Fruit fly (Drosophila melanogaster) whole organism, embryonic: ENCODE results near the gene Tis11.

Source experiments
- BtbVII ChIP-seq: fragments of 200-800 bp; sonication (Bioruptor generic); optimal IDR thresholded peaks from 3 replicates; lab custom pipeline; 2017; ENCODE audit warnings: missing biosample characterization, mild to moderate bottlenecking, missing genetic modification characterization
- C15 ChIP-seq: fragments of 200-800 bp; sonication (Bioruptor generic); IDR thresholded peaks from 3 replicates; pipeline ENCODE4 v1.3.6; 2022; ENCODE audit warnings: missing biosample characterization, missing genetic modification characterization
- CG10274 ChIP-seq: fragments of 200-800 bp; sonication (Bioruptor generic); optimal IDR thresholded peaks from 3 replicates; lab custom pipeline; 2017; ENCODE audit warnings: missing biosample characterization, mild to moderate bottlenecking, missing genetic modification characterization
- CG11093 ChIP-seq: fragments of 200-800 bp; sonication (Bioruptor generic); IDR thresholded peaks from 3 replicates; pipeline ENCODE4 v1.3.6; 2022; ENCODE audit warnings: missing biosample characterization, missing genetic modification characterization
- CG14014 ChIP-seq: fragments of 200-800 bp; sonication (Bioruptor generic); IDR thresholded peaks from 2 replicates; pipeline ENCODE4 v1.3.6; 2022; ENCODE audit warnings: missing biosample characterization, missing genetic modification characterization
- CG15696 ChIP-seq: fragments of 200-800 bp; sonication (Bioruptor generic); optimal IDR thresholded peaks from 2 replicates; lab custom pipeline; 2019; ENCODE audit warnings: missing biosample characterization, mild to moderate bottlenecking, missing genetic modification characterization, moderate library complexity
- CG16815 ChIP-seq: fragments of 200-800 bp; sonication (Bioruptor generic); optimal IDR thresholded peaks from 3 replicates; lab custom pipeline; 2017; ENCODE audit warnings: missing biosample characterization, mild to moderate bottlenecking, missing genetic modification characterization
- CG18011 ChIP-seq: fragments of 200-800 bp; sonication (Bioruptor generic); optimal IDR thresholded peaks from 2 replicates; lab custom pipeline; 2017; ENCODE audit warnings: missing biosample characterization, missing genetic modification characterization, mild to moderate bottlenecking, moderate library complexity, missing genotype
- CG18619 ChIP-seq: fragments of 200-800 bp; sonication (Bioruptor generic); optimal IDR thresholded peaks from 3 replicates; lab custom pipeline; 2017; ENCODE audit warnings: missing biosample characterization, mild to moderate bottlenecking, missing genetic modification characterization
- CG2120 ChIP-seq: fragments of 200-800 bp; sonication (Bioruptor generic); optimal IDR thresholded peaks from 3 replicates; lab custom pipeline; 2016; ENCODE audit warnings: missing biosample characterization, missing genetic modification characterization
- CG31365 ChIP-seq: fragments of 200-800 bp; sonication (Bioruptor generic); optimal IDR thresholded peaks from 2 replicates; lab custom pipeline; 2018; ENCODE audit warnings: missing biosample characterization, mild to moderate bottlenecking, missing genetic modification characterization
- CG3163 ChIP-seq: fragments of 200-800 bp; sonication (Bioruptor generic); optimal IDR thresholded peaks from 3 replicates; lab custom pipeline; 2016; ENCODE audit warnings: missing biosample characterization, missing genetic modification characterization
- CG34224 ChIP-seq: fragments of 200-800 bp; sonication (Bioruptor generic); IDR thresholded peaks from 3 replicates; pipeline ENCODE4 v1.3.6; 2022; ENCODE audit warnings: missing biosample characterization, missing genetic modification characterization; ENCODE audit not compliant: partially characterized antibody
- CG4820 ChIP-seq: fragments of 200-800 bp; sonication (Bioruptor generic); optimal IDR thresholded peaks from 3 replicates; lab custom pipeline; 2016; ENCODE audit warnings: missing biosample characterization, missing genetic modification characterization
- CG6654 ChIP-seq: fragments of 200-800 bp; sonication (Bioruptor generic); optimal IDR thresholded peaks from 2 replicates; lab custom pipeline; 2017; ENCODE audit warnings: missing biosample characterization, mild to moderate bottlenecking, missing genetic modification characterization
- CG7357 ChIP-seq: fragments of 200-800 bp; sonication (Bioruptor generic); IDR thresholded peaks from 3 replicates; pipeline ENCODE4 v1.3.6; 2022; ENCODE audit warnings: missing biosample characterization, missing genetic modification characterization
- CG7556 ChIP-seq: fragments of 200-800 bp; sonication (Bioruptor generic); optimal IDR thresholded peaks from 2 replicates; lab custom pipeline; 2017; ENCODE audit warnings: missing biosample characterization, mild to moderate bottlenecking, missing genetic modification characterization
- CG7786 ChIP-seq: fragments of 200-800 bp; sonication (Bioruptor generic); optimal IDR thresholded peaks from 2 replicates; lab custom pipeline; 2016; ENCODE audit warnings: missing biosample characterization, missing genetic modification characterization
- CG7963 ChIP-seq: fragments of 200-800 bp; sonication (Bioruptor generic); IDR thresholded peaks from 3 replicates; pipeline ENCODE4 v1.3.6; 2022; ENCODE audit warnings: missing biosample characterization, missing genetic modification characterization; ENCODE audit not compliant: partially characterized antibody
- CG8944 ChIP-seq: fragments of 200-800 bp; sonication (Bioruptor generic); optimal IDR thresholded peaks from 3 replicates; lab custom pipeline; 2016; ENCODE audit warnings: missing biosample characterization, missing genetic modification characterization
- D19A ChIP-seq: fragments of 200-800 bp; optimal IDR thresholded peaks from 3 replicates; lab custom pipeline; 2019; ENCODE audit warnings: missing biosample characterization, mild to moderate bottlenecking, missing genetic modification characterization, moderate library complexity
- Drgx ChIP-seq: fragments of 200-800 bp; sonication (Bioruptor generic); IDR thresholded peaks from 2 replicates; pipeline ENCODE4 v1.3.6; 2022; ENCODE audit warnings: missing biosample characterization, missing genetic modification characterization
- E2f1 ChIP-seq: fragments of 200-800 bp; sonication (Bioruptor generic); IDR thresholded peaks from 2 replicates; pipeline ENCODE4 v1.3.6; 2022; ENCODE audit warnings: missing biosample characterization, missing genetic modification characterization
- Fer2 ChIP-seq: fragments of 200-800 bp; sonication (Bioruptor generic); optimal IDR thresholded peaks from 2 replicates; lab custom pipeline; 2018; ENCODE audit warnings: missing biosample characterization, mild to moderate bottlenecking, missing genetic modification characterization, moderate library complexity
- HLH3B ChIP-seq: fragments of 200-800 bp; sonication (Bioruptor generic); IDR thresholded peaks from 2 replicates; pipeline ENCODE4 v1.3.6; 2022; ENCODE audit warnings: missing biosample characterization, missing genetic modification characterization
- HLH54F ChIP-seq: fragments of 200-800 bp; sonication (Bioruptor generic); optimal IDR thresholded peaks from 3 replicates; lab custom pipeline; 2016; ENCODE audit warnings: missing biosample characterization, missing genetic modification characterization
- Hr39 ChIP-seq: fragments of >200 bp; optimal IDR thresholded peaks from 2 replicates; lab custom pipeline; 2017
- Hsf ChIP-seq: fragments of 200-800 bp; sonication (Bioruptor generic); optimal IDR thresholded peaks from 3 replicates; lab custom pipeline; 2016; ENCODE audit warnings: missing biosample characterization, missing genetic modification characterization
- Lhr ChIP-seq: fragments of 200-800 bp; sonication (Bioruptor generic); optimal IDR thresholded peaks from 3 replicates; lab custom pipeline; 2017; ENCODE audit warnings: mild to moderate bottlenecking, missing biosample characterization, missing genetic modification reagents, missing genetic modification characterization
- Mes4 ChIP-seq: fragments of 200-800 bp; sonication (Bioruptor generic); optimal IDR thresholded peaks from 2 replicates; lab custom pipeline; 2016; ENCODE audit warnings: missing biosample characterization, missing genetic modification characterization
- Optix ChIP-seq: fragments of 200-800 bp; sonication (Bioruptor generic); IDR thresholded peaks from 3 replicates; pipeline ENCODE4 v1.3.6; 2022; ENCODE audit warnings: missing biosample characterization, missing genetic modification characterization
- Spps ChIP-seq: fragments of 200-800 bp; sonication (Bioruptor generic); optimal IDR thresholded peaks from 2 replicates; lab custom pipeline; 2018; ENCODE audit warnings: missing biosample characterization, mild to moderate bottlenecking, missing genetic modification characterization
- bowl ChIP-seq: fragments of 200-800 bp; sonication (Bioruptor generic); IDR thresholded peaks from 2 replicates; pipeline ENCODE4 v1.3.6; 2022; ENCODE audit warnings: missing biosample characterization, missing genetic modification characterization
- bsh ChIP-seq, 2 experiments: fragments of 200-800 bp; sonication (Bioruptor generic); optimal IDR thresholded peaks; 2 replicates each; lab custom pipeline; 2017 to 2018; ENCODE audit warnings: mild to moderate bottlenecking in 2 of 2, missing biosample characterization in 2 of 2, missing genetic modification characterization in 2 of 2, moderate library complexity in 1 of 2
- en ChIP-seq: fragments of 200-800 bp; sonication (Bioruptor generic); optimal IDR thresholded peaks from 2 replicates; lab custom pipeline; 2016; ENCODE audit warnings: missing biosample characterization, missing genetic modification characterization
- fu2 ChIP-seq: fragments of 200-800 bp; sonication (Bioruptor generic); optimal IDR thresholded peaks from 2 replicates; lab custom pipeline; 2016; ENCODE audit warnings: missing biosample characterization, missing genetic modification characterization
- gsb ChIP-seq: fragments of 200-800 bp; sonication (Bioruptor generic); IDR thresholded peaks from 2 replicates; pipeline ENCODE4 v1.3.6; 2022; ENCODE audit warnings: missing biosample characterization, missing genetic modification characterization
- hb ChIP-seq: fragments of 200-800 bp; sonication (Bioruptor generic); IDR thresholded peaks from 3 replicates; pipeline ENCODE4 v1.3.6; 2022; ENCODE audit warnings: missing biosample characterization, missing genetic modification characterization; ENCODE audit not compliant: partially characterized antibody
- kah ChIP-seq: fragments of 200-800 bp; sonication (Bioruptor generic); optimal IDR thresholded peaks from 2 replicates; lab custom pipeline; 2018; ENCODE audit warnings: missing biosample characterization, mild to moderate bottlenecking, missing genetic modification characterization
- org-1 ChIP-seq: fragments of 200-800 bp; sonication (Bioruptor generic); optimal IDR thresholded peaks from 2 replicates; lab custom pipeline; 2017; ENCODE audit warnings: missing biosample characterization, missing genetic modification characterization
- psq ChIP-seq: fragments of 200-800 bp; sonication (Bioruptor generic); optimal IDR thresholded peaks from 2 replicates; lab custom pipeline; 2017; ENCODE audit warnings: missing biosample characterization, missing genetic modification characterization
- ranshi ChIP-seq: fragments of 200-800 bp; sonication (Bioruptor generic); IDR thresholded peaks from 2 replicates; pipeline ENCODE4 v1.3.6; 2022; ENCODE audit warnings: missing biosample characterization, missing genetic modification characterization
- repo ChIP-seq: fragments of 200-800 bp; sonication (Bioruptor generic); optimal IDR thresholded peaks from 2 replicates; lab custom pipeline; 2016; ENCODE audit warnings: missing biosample characterization, missing genetic modification characterization
- run ChIP-seq: fragments of 200-800 bp; sonication (Bioruptor generic); optimal IDR thresholded peaks from 3 replicates; lab custom pipeline; 2018; ENCODE audit warnings: missing biosample characterization, mild to moderate bottlenecking, missing genetic modification characterization
- schlank ChIP-seq: fragments of 200-800 bp; sonication (Bioruptor generic); optimal IDR thresholded peaks from 2 replicates; lab custom pipeline; 2018; ENCODE audit warnings: missing biosample characterization, mild to moderate bottlenecking, missing genetic modification characterization
- sima ChIP-seq: fragments of 200-800 bp; sonication (Bioruptor generic); optimal IDR thresholded peaks from 2 replicates; lab custom pipeline; 2016; ENCODE audit warnings: missing biosample characterization, missing genetic modification characterization
- sqz ChIP-seq: fragments of 200-800 bp; sonication (Bioruptor generic); optimal IDR thresholded peaks from 3 replicates; lab custom pipeline; 2018; ENCODE audit warnings: missing biosample characterization, mild to moderate bottlenecking, missing genetic modification characterization
- tap ChIP-seq: fragments of 200-800 bp; optimal IDR thresholded peaks from 3 replicates; lab custom pipeline; 2019; ENCODE audit warnings: missing biosample characterization, mild to moderate bottlenecking, missing genetic modification characterization, moderate library complexity
- twi ChIP-seq: fragments of 200-800 bp; optimal IDR thresholded peaks from 2 replicates; lab custom pipeline; 2019; ENCODE audit warnings: missing biosample characterization, mild to moderate bottlenecking, missing genetic modification characterization, moderate library complexity
- unc-4 ChIP-seq: fragments of 200-800 bp; sonication (Bioruptor generic); IDR thresholded peaks from 2 replicates; pipeline ENCODE4 v1.3.6; 2022; ENCODE audit warnings: missing biosample characterization, missing genetic modification characterization; ENCODE audit not compliant: partially characterized antibody
- yki ChIP-seq: fragments of >200 bp; optimal IDR thresholded peaks from 3 replicates; lab custom pipeline; 2018
- zen2 ChIP-seq: fragments of 200-800 bp; sonication (Bioruptor generic); IDR thresholded peaks from 3 replicates; pipeline ENCODE4 v1.3.6; 2022; ENCODE audit warnings: missing biosample characterization, missing genetic modification characterization; ENCODE audit not compliant: partially characterized antibody

Tis11 gene

DNA sequence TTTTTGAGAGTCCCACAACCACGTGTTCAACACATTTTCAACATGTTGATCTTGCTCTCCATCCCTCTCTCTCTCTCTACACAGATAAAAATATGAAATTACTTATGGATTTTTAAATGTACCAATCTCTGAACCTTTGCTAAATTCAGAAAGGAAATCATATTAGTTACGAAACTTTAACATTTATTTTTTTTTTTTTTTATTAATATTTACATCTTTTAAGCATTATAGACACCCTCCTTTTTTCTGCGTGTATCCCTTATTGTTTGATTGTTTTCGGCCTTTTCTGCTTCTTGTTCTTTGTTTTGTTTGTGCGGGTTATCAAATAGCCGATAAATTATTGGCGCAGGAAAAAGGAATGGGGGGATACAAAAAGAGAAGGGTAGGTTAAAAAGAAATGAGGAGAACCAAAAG, 7.3 kb downstream of the Tis11 start (continued):
- TF ChIP-seq CG3163 (GFP tag; lab: Kevin White, UChicago) (peak; percentile 56), C15 (GFP tag; lab: Robert Waterston, UW) (peak; percentile 89), Lhr (GFP tag; lab: Kevin White, UChicago) (peak; percentile 71), CG4820 (GFP tag; lab: Kevin White, UChicago) (peak; percentile 94), CG31365 (peak; percentile 52), zen2 (GFP tag; lab: Robert Waterston, UW) (no peak), CG11093 (GFP tag; lab: Robert Waterston, UW) (peak; percentile 90), fu2 (peak; percentile 74), hb (GFP tag; lab: Robert Waterston, UW) (no peak), CG10274 (peak; percentile 75), Hr39 (lab: Kevin White, UChicago) (no peak), yki (no peak), HLH54F (GFP tag; lab: Kevin White, UChicago) (peak; percentile 73), gsb (GFP tag; lab: Robert Waterston, UW) (peak; percentile 89), CG16815 (GFP tag; lab: Kevin White, UChicago) (peak; percentile 94), CG34224 (GFP tag; lab: Robert Waterston, UW) (no peak), CG7357 (GFP tag; lab: Robert Waterston, UW) (peak; percentile 88), CG8944 (GFP tag; lab: Kevin White, UChicago) (peak; percentile 56), Fer2 (tag; lab: Kevin White, UChicago) (peak; percentile 96), org-1 (GFP tag; lab: Kevin White, UChicago) (peak; percentile 87), schlank (tag; lab: Kevin White, UChicago) (peak; percentile 85), HLH3B (GFP tag; lab: Robert Waterston, UW) (peak; percentile 96), unc-4 (GFP tag; lab: Robert Waterston, UW) (no peak), CG7963 (GFP tag; lab: Robert Waterston, UW) (no peak), en (GFP tag; lab: Kevin White, UChicago) (peak; percentile 43), bsh (GFP tag; optimal IDR thresholded peaks at IDR 0.05; lab: Kevin White, UChicago) (peak; percentile 45 to 99), sima (GFP tag; lab: Kevin White, UChicago) (peak; percentile 57), CG18619 (GFP tag; lab: Kevin White, UChicago) (peak; percentile 94), kah (GFP tag; lab: Kevin White, UChicago) (peak; percentile 95), tap (tag; lab: Kevin White, UChicago) (peak; percentile 97), CG7786 (GFP tag; lab: Kevin White, UChicago) (peak; percentile 84), run (tag; lab: Kevin White, UChicago) (peak; percentile 86), Spps (tag; lab: Kevin White, UChicago) (peak; percentile 97), CG15696 (tag; lab: Kevin White, UChicago) (peak; percentile 99), Drgx (GFP tag; lab: Robert Waterston, UW) (peak; percentile 76), Hsf (GFP tag; lab: Kevin White, UChicago) (peak; percentile 92), ranshi (GFP tag; lab: Robert Waterston, UW) (peak; percentile 97), repo (peak; percentile 47), CG14014 (peak; percentile 95), Mes4 (GFP tag; lab: Kevin White, UChicago) (peak; percentile 77), CG7556 (GFP tag; lab: Kevin White, UChicago) (peak; percentile 95), psq (GFP tag; lab: Kevin White, UChicago) (peak; percentile 96), CG2120 (peak; percentile 94), twi (tag; lab: Kevin White, UChicago) (peak; percentile 100), BtbVII (GFP tag; lab: Kevin White, UChicago) (peak; percentile 93), D19A (tag; lab: Kevin White, UChicago) (peak; percentile 97), CG18011 (GFP tag; lab: Kevin White, UChicago) (peak; percentile 64), Optix (GFP tag; lab: Robert Waterston, UW) (peak; percentile 56; the same call in 1 of the 3 replicates), CG6654 (GFP tag; lab: Kevin White, UChicago) (peak; percentile 79), sqz (peak; percentile 96), E2f1 (GFP tag; lab: Robert Waterston, UW) (peak; percentile 97), bowl (peak; percentile 69; the same call in 1 of the 2 replicates)
